Worm (Caenorhabditis elegans) whole organism, L1 larva: ENCODE data around the gene C44B11.1.

Source experiments
- C04F5.9 ChIP-seq: sonication (generic microtip); optimal IDR thresholded peaks from 2 replicates; lab custom pipeline; 2016; ENCODE audit warnings: missing genetic modification characterization, missing compliant biosample characterization
- C16A3.4 ChIP-seq: fragments of 150-350 bp; optimal IDR thresholded peaks from 2 replicates; lab custom pipeline; 2014; ENCODE audit warnings: missing biosample characterization, missing genetic modification characterization
- C34B4.2 ChIP-seq: sonication (generic microtip); optimal IDR thresholded peaks from 2 replicates; lab custom pipeline; 2017; ENCODE audit warnings: mild to moderate bottlenecking, missing genetic modification characterization, missing compliant biosample characterization
- aha-1 ChIP-seq: fragments of 150-350 bp; optimal IDR thresholded peaks from 2 replicates; lab custom pipeline; 2014; ENCODE audit warnings: missing biosample characterization, missing genetic modification characterization
- alr-1 ChIP-seq: fragments of 200-800 bp; sonication (Bioruptor generic); optimal IDR thresholded peaks from 2 replicates; lab custom pipeline; 2018; ENCODE audit warnings: borderline replicate concordance, mild to moderate bottlenecking, missing genetic modification characterization, missing compliant biosample characterization
- aly-2 ChIP-seq: fragments of 150-350 bp; optimal IDR thresholded peaks from 2 replicates; lab custom pipeline; 2014; ENCODE audit warnings: missing biosample characterization, missing genetic modification characterization
- ama-1 ChIP-seq: fragments of 150-350 bp; optimal IDR thresholded peaks from 2 replicates; lab custom pipeline; 2014
- ceh-63 ChIP-seq: fragments of 200-800 bp; sonication (Bioruptor generic); optimal IDR thresholded peaks from 2 replicates; lab custom pipeline; 2018; ENCODE audit warnings: mild to moderate bottlenecking, missing genetic modification characterization, missing compliant biosample characterization
- ceh-88 ChIP-seq: fragments of 200-800 bp; sonication (Bioruptor generic); IDR thresholded peaks from 2 replicates; pipeline ENCODE4 v1.3.6; 2022; ENCODE audit warnings: missing genetic modification characterization, missing compliant biosample characterization
- ces-1 ChIP-seq: fragments of 150-350 bp; optimal IDR thresholded peaks from 2 replicates; lab custom pipeline; 2014; ENCODE audit warnings: missing biosample characterization, missing genetic modification reagents, missing genetic modification characterization
- efl-1 ChIP-seq, 4 experiments: fragments of 150-350 bp; optimal IDR thresholded peaks in 3 of 4; peaks in 1 of 4; 1 replicate in 1 of 4; 2 replicates in 3 of 4; lab custom pipeline; 2014; ENCODE audit warnings: missing biosample characterization in 2 of 4, missing genetic modification characterization in 2 of 4, missing genetic modification reagents in 2 of 4
- egl-13 ChIP-seq: sonication (generic microtip); optimal IDR thresholded peaks from 2 replicates; lab custom pipeline; 2016; ENCODE audit warnings: missing genotype, missing genetic modification reagents, missing genetic modification characterization, missing compliant biosample characterization
- elt-2 ChIP-seq: sonication (generic microtip); optimal IDR thresholded peaks from 2 replicates; lab custom pipeline; 2016; ENCODE audit warnings: missing genetic modification characterization, mild to moderate bottlenecking, inconsistent platforms, missing compliant biosample characterization, missing genetic modification reagents
- jun-1 ChIP-seq: fragments of 150-350 bp; optimal IDR thresholded peaks from 2 replicates; lab custom pipeline; 2014; ENCODE audit warnings: missing biosample characterization, missing genetic modification reagents, missing genetic modification characterization
- lin-14 ChIP-seq: fragments of 200-800 bp; sonication (Bioruptor generic); optimal IDR thresholded peaks from 2 replicates; lab custom pipeline; 2018; ENCODE audit warnings: mild to moderate bottlenecking, missing genetic modification characterization, moderate library complexity, missing compliant biosample characterization
- lin-35 ChIP-seq, 2 experiments: fragments of 150-350 bp; optimal IDR thresholded peaks; 2 replicates each; lab custom pipeline; 2014; ENCODE audit warnings: missing biosample characterization in 2 of 2, missing genetic modification characterization in 2 of 2, missing genetic modification reagents in 2 of 2
- lir-3 ChIP-seq: sonication (generic microtip); optimal IDR thresholded peaks from 2 replicates; lab custom pipeline; 2016; ENCODE audit warnings: mild to moderate bottlenecking, missing genetic modification characterization, moderate library complexity, missing compliant biosample characterization; ENCODE audit not compliant: poor library complexity
- lsy-2 ChIP-seq, 2 experiments: fragments of 150-350 bp; optimal IDR thresholded peaks; 2 replicates each; lab custom pipeline; 2014; ENCODE audit warnings: missing biosample characterization in 2 of 2, missing genetic modification characterization in 2 of 2
- mab-9 ChIP-seq: fragments of 200-800 bp; sonication (Bioruptor generic); IDR thresholded peaks from 2 replicates; pipeline ENCODE4 v1.3.6; 2022; ENCODE audit warnings: missing genetic modification reagents, missing genetic modification characterization, missing compliant biosample characterization
- mef-2 ChIP-seq: fragments of 150-350 bp; optimal IDR thresholded peaks from 2 replicates; lab custom pipeline; 2014; ENCODE audit warnings: missing biosample characterization, missing genetic modification characterization
- mep-1 ChIP-seq: fragments of 150-350 bp; optimal IDR thresholded peaks from 2 replicates; lab custom pipeline; 2014; ENCODE audit warnings: missing biosample characterization, missing genetic modification characterization
- nhr-47 ChIP-seq: sonication (generic microtip); optimal IDR thresholded peaks from 2 replicates; lab custom pipeline; 2016; ENCODE audit warnings: mild to moderate bottlenecking, missing genetic modification characterization, moderate library complexity, missing compliant biosample characterization
- nhr-71 ChIP-seq: sonication (generic microtip); optimal IDR thresholded peaks from 2 replicates; lab custom pipeline; 2016; ENCODE audit warnings: mild to moderate bottlenecking, missing genetic modification characterization, moderate library complexity, missing compliant biosample characterization
- nhr-77 ChIP-seq: fragments of 150-350 bp; optimal IDR thresholded peaks from 2 replicates; lab custom pipeline; 2014; ENCODE audit warnings: missing biosample characterization, missing genetic modification characterization
- nhr-85 ChIP-seq: sonication (generic microtip); peaks from one replicate; lab custom pipeline; 2016; ENCODE audit warnings: missing genetic modification characterization, inconsistent platforms, missing compliant biosample characterization
- nhr-90 ChIP-seq: sonication (generic microtip); optimal IDR thresholded peaks from 2 replicates; lab custom pipeline; 2016; ENCODE audit warnings: mild to moderate bottlenecking, missing genetic modification characterization, missing compliant biosample characterization; ENCODE audit not compliant: poor library complexity
- pax-3 ChIP-seq: fragments of 200-800 bp; sonication (Bioruptor generic); optimal IDR thresholded peaks from 2 replicates; lab custom pipeline; 2018; ENCODE audit warnings: mild to moderate bottlenecking, missing genetic modification characterization, moderate library complexity, missing compliant biosample characterization
- rnt-1 ChIP-seq: sonication (generic microtip); optimal IDR thresholded peaks from 2 replicates; lab custom pipeline; 2016; ENCODE audit warnings: mild to moderate bottlenecking, missing genetic modification characterization, moderate library complexity, missing compliant biosample characterization
- snu-23 ChIP-seq: sonication (generic microtip); optimal IDR thresholded peaks from 2 replicates; lab custom pipeline; 2016; ENCODE audit warnings: missing genetic modification characterization, missing compliant biosample characterization
- sox-4 ChIP-seq: sonication (generic microtip); optimal IDR thresholded peaks from 2 replicates; lab custom pipeline; 2016; ENCODE audit warnings: missing genetic modification characterization, missing compliant biosample characterization
- sup-37 ChIP-seq: fragments of 200-800 bp; sonication (Bioruptor generic); optimal IDR thresholded peaks from 2 replicates; lab custom pipeline; 2018; ENCODE audit warnings: mild to moderate bottlenecking, missing genetic modification characterization, missing compliant biosample characterization
- swsn-7 ChIP-seq: sonication (generic microtip); optimal IDR thresholded peaks from 2 replicates; lab custom pipeline; 2016; ENCODE audit warnings: missing genetic modification characterization, missing compliant biosample characterization
- tlp-1 ChIP-seq: fragments of 150-350 bp; optimal IDR thresholded peaks from 2 replicates; lab custom pipeline; 2014; ENCODE audit warnings: missing biosample characterization, missing genetic modification characterization
- unc-130 ChIP-seq: fragments of 150-350 bp; optimal IDR thresholded peaks from 2 replicates; lab custom pipeline; 2017; ENCODE audit warnings: missing biosample characterization, missing genetic modification characterization, inconsistent platforms
- unc-62 ChIP-seq: fragments of 150-350 bp; optimal IDR thresholded peaks from 2 replicates; lab custom pipeline; 2014; ENCODE audit warnings: missing biosample characterization, missing genetic modification reagents, missing genetic modification characterization
- unc-86 ChIP-seq: sonication (generic microtip); optimal IDR thresholded peaks from 2 replicates; lab custom pipeline; 2016; ENCODE audit warnings: missing genetic modification characterization, missing compliant biosample characterization
- unc-98 ChIP-seq: fragments of 200-800 bp; sonication (Bioruptor generic); IDR thresholded peaks from 2 replicates; pipeline ENCODE4 v1.3.6; 2022; ENCODE audit warnings: missing genetic modification characterization, missing compliant biosample characterization
- vab-15 ChIP-seq: sonication (generic microtip); optimal IDR thresholded peaks from 2 replicates; lab custom pipeline; 2017; ENCODE audit warnings: missing genotype, mild to moderate bottlenecking, missing genetic modification characterization, missing compliant biosample characterization
- xbp-1 ChIP-seq: sonication (generic microtip); optimal IDR thresholded peaks from 2 replicates; lab custom pipeline; 2016; ENCODE audit warnings: missing genetic modification characterization, missing compliant biosample characterization
- zip-4 ChIP-seq: fragments of 200-800 bp; sonication (Bioruptor generic); optimal IDR thresholded peaks from 2 replicates; lab custom pipeline; 2018; ENCODE audit warnings: mild to moderate bottlenecking, missing genetic modification characterization, moderate library complexity, missing compliant biosample characterization
- ztf-11 ChIP-seq, 2 experiments: sonication (generic microtip); optimal IDR thresholded peaks; 2 replicates each; lab custom pipeline; 2016 to 2017; ENCODE audit warnings: missing genetic modification characterization in 2 of 2, missing biosample characterization in 1 of 2, missing compliant biosample characterization in 1 of 2

C44B11.1 gene

ce11 chrIII:3139144-3139543, 15.9 kb upstream of the C44B11.1 start, which contains the start of gene mec-12 (continued):
- TF ChIP-seq C16A3.4 (tag; lab: Kevin White, UChicago) (no peak), lsy-2 (tag; optimal IDR thresholded peaks at IDR 0.05; lab: Kevin White, UChicago) (no peak), vab-15 (tag; lab: Kevin White, UChicago) (no peak), xbp-1 (tag; lab: Kevin White, UChicago) (no peak), lin-35 (GFP tag; optimal IDR thresholded peaks at IDR 0.05; lab: Kevin White, UChicago) (peak in 1 of 2 experiments; percentile 6), lin-14 (GFP tag; lab: Kevin White, UChicago) (peak; percentile 78), ztf-11 (tag; optimal IDR thresholded peaks at IDR 0.05; lab: Kevin White, UChicago) (no peak), nhr-47 (tag; lab: Kevin White, UChicago) (peak; percentile 17), egl-13 (tag; lab: Kevin White, UChicago) (no peak), elt-2 (no peak), sup-37 (no peak), aha-1 (no peak), ces-1 (peak; percentile 79), zip-4 (GFP tag; lab: Kevin White, UChicago) (peak; percentile 12), C34B4.2 (tag; lab: Kevin White, UChicago) (no peak), ceh-63 (peak; percentile 34), sox-4 (tag; lab: Kevin White, UChicago) (no peak), pax-3 (tag; lab: Kevin White, UChicago) (no peak), mep-1 (tag; lab: Kevin White, UChicago) (no peak), snu-23 (no peak), swsn-7 (no peak), efl-1 (optimal IDR thresholded peaks at IDR 0.05; lab: Kevin White, UChicago) (peak in 1 of 2 experiments; percentile 3), efl-1 (GFP tag; optimal IDR thresholded peaks at IDR 0.05 in 1 of 2; lab: Kevin White, UChicago) (no peak), unc-130 (tag; lab: Kevin White, UChicago) (no peak)

ce11 chrIII:3140227-3140626, 14.8 kb upstream of the C44B11.1 start:
- TF ChIP-seq lsy-2 (tag; optimal IDR thresholded peaks at IDR 0.05; lab: Kevin White, UChicago) (peak in 1 of 2 experiments; percentile 18), mab-9 (no peak)

- no peak for TF ChIP-seq ceh-88 (GFP tag; lab: Robert Waterston, UW)
- no peak for TF ChIP-seq unc-98 (GFP tag; lab: Robert Waterston, UW)
- no peak for TF ChIP-seq nhr-71 (tag; lab: Kevin White, UChicago)
These were observed 13.0 kb upstream of the C44B11.1 start for ce11 chrIII:3142078-3142477.

- TF ChIP-seq lir-3 (tag; lab: Kevin White, UChicago) (no peak), nhr-90 (tag; lab: Kevin White, UChicago) (no peak), rnt-1 (no peak), mef-2 (tag; lab: Kevin White, UChicago) (no peak), tlp-1 (tag; lab: Kevin White, UChicago) (no peak), unc-62 (GFP tag; lab: Kevin White, UChicago) (no peak), nhr-77 (tag; lab: Kevin White, UChicago) (no peak), ztf-11 (tag; optimal IDR thresholded peaks at IDR 0.05; lab: Kevin White, UChicago) (no peak), nhr-85 (tag; lab: Kevin White, UChicago) (no peak), lin-14 (GFP tag; lab: Kevin White, UChicago) (no peak), snu-23 (no peak), aly-2 (no peak), alr-1 (tag; lab: Kevin White, UChicago) (no peak), ama-1 (lab: Kevin White, UChicago) (no peak), jun-1 (tag; lab: Kevin White, UChicago) (no peak), unc-86 (no peak), C04F5.9 (no peak)
These were observed 11.4 kb upstream of the C44B11.1 start, which contains the start of gene C44B11.4 for ce11 chrIII:3143657-3144056. Gene C44B11.4, minus strand, starts transcription at chrIII:3143757.
